Worm (Caenorhabditis elegans) whole organism, young adult: Measurements from ENCODE around the gene mex-1.

Experiments used
- B0019.2 ChIP-seq: fragments of 200-800 bp; sonication (Bioruptor generic); conservative IDR thresholded peaks from 2 replicates; pipeline ENCODE4 v1.3.6; 2022; ENCODE audit warnings: missing genetic modification reagents, missing genetic modification characterization, missing compliant biosample characterization
- C06A6.2 ChIP-seq: fragments of 200-800 bp; sonication (Bioruptor generic); conservative IDR thresholded peaks from 2 replicates; pipeline ENCODE4 v1.3.6; 2022; ENCODE audit warnings: missing genetic modification characterization, missing compliant biosample characterization
- F10E7.11 ChIP-seq: sonication (generic microtip); optimal IDR thresholded peaks from 2 replicates; lab custom pipeline; 2017; ENCODE audit warnings: mild to moderate bottlenecking, missing genetic modification characterization, moderate library complexity, missing compliant biosample characterization
- F33H1.4 ChIP-seq: fragments of 200-800 bp; sonication (Bioruptor generic); IDR thresholded peaks from 2 replicates; pipeline ENCODE4 v1.3.6; 2022; ENCODE audit warnings: missing genetic modification reagents, missing genetic modification characterization, missing compliant biosample characterization
- F37B4.10 ChIP-seq: fragments of 200-800 bp; sonication (Bioruptor generic); IDR thresholded peaks from 2 replicates; pipeline ENCODE4 v1.3.6; 2022; ENCODE audit warnings: missing genetic modification characterization, missing compliant biosample characterization
- Y56A3A.18 ChIP-seq: fragments of 200-800 bp; sonication (Bioruptor generic); IDR thresholded peaks from 2 replicates; pipeline ENCODE4 v1.3.6; 2022; ENCODE audit warnings: missing genetic modification reagents, missing genetic modification characterization, missing compliant biosample characterization
- Y95B8A.8 ChIP-seq: fragments of 200-800 bp; sonication (Bioruptor generic); IDR thresholded peaks from 2 replicates; pipeline ENCODE4 v1.3.6; 2022; ENCODE audit warnings: missing genetic modification reagents, missing genetic modification characterization, missing compliant biosample characterization
- ZK185.1 ChIP-seq: sonication (generic microtip); optimal IDR thresholded peaks from 2 replicates; lab custom pipeline; 2016; ENCODE audit warnings: mild to moderate bottlenecking, missing genetic modification characterization, missing compliant biosample characterization; ENCODE audit not compliant: poor library complexity, severe bottlenecking
- ama-1 ChIP-seq, 3 experiments: fragments of 150-350 bp in 1 of 3; sonication (generic microtip) in 2 of 3; optimal IDR thresholded peaks; 2 replicates each; lab custom pipeline; 2014 to 2018; ENCODE audit warnings: missing biosample characterization in 2 of 3, missing genetic modification characterization in 2 of 3, missing genetic modification reagents in 2 of 3
- aptf-2 ChIP-seq: fragments of 200-800 bp; sonication (Bioruptor generic); conservative IDR thresholded peaks from 2 replicates; pipeline ENCODE4 v1.3.6; 2022; ENCODE audit warnings: missing genetic modification reagents, missing genetic modification characterization, missing compliant biosample characterization
- attf-5 ChIP-seq: fragments of 200-800 bp; sonication (Bioruptor generic); optimal IDR thresholded peaks from 2 replicates; lab custom pipeline; 2018; ENCODE audit warnings: mild to moderate bottlenecking, missing genetic modification characterization, missing compliant biosample characterization
- bed-2 ChIP-seq: fragments of 200-800 bp; sonication (Bioruptor generic); IDR thresholded peaks from 2 replicates; pipeline ENCODE4 v1.3.6; 2022; ENCODE audit warnings: missing genetic modification reagents, missing genetic modification characterization, missing compliant biosample characterization
- ceh-27 ChIP-seq: fragments of 200-800 bp; sonication (Bioruptor generic); optimal IDR thresholded peaks from 2 replicates; lab custom pipeline; 2018; ENCODE audit warnings: mild to moderate bottlenecking, missing genetic modification characterization, moderate library complexity, missing compliant biosample characterization
- ceh-79 ChIP-seq: sonication (generic microtip); optimal IDR thresholded peaks from 2 replicates; lab custom pipeline; 2017; ENCODE audit warnings: mild to moderate bottlenecking, missing genetic modification characterization, missing compliant biosample characterization
- dpff-1 ChIP-seq: sonication (generic microtip); optimal IDR thresholded peaks from 2 replicates; lab custom pipeline; 2017; ENCODE audit warnings: mild to moderate bottlenecking, missing genetic modification characterization, missing compliant biosample characterization
- egl-44 ChIP-seq: fragments of 200-800 bp; sonication (Bioruptor generic); IDR thresholded peaks from 2 replicates; pipeline ENCODE4 v1.3.6; 2022; ENCODE audit warnings: missing genetic modification reagents, missing genetic modification characterization, missing compliant biosample characterization
- fkh-3 ChIP-seq: sonication (generic microtip); optimal IDR thresholded peaks from 2 replicates; lab custom pipeline; 2016; ENCODE audit warnings: mild to moderate bottlenecking, missing genetic modification characterization, missing compliant biosample characterization
- gei-17 ChIP-seq: fragments of 200-800 bp; sonication (Bioruptor generic); optimal IDR thresholded peaks from 2 replicates; lab custom pipeline; 2018; ENCODE audit warnings: mild to moderate bottlenecking, missing genetic modification characterization, missing compliant biosample characterization
- him-1 ChIP-seq: sonication (generic microtip); optimal IDR thresholded peaks from 2 replicates; lab custom pipeline; 2016; ENCODE audit warnings: missing genotype, missing genetic modification reagents, missing genetic modification characterization, missing compliant biosample characterization
- hmg-1.2 ChIP-seq: fragments of 200-800 bp; sonication (Bioruptor generic); IDR thresholded peaks from 2 replicates; pipeline ENCODE4 v1.3.6; 2022; ENCODE audit warnings: missing genetic modification reagents, missing genetic modification characterization, missing compliant biosample characterization
- hrde-1 ChIP-seq: sonication (generic microtip); optimal IDR thresholded peaks from 2 replicates; lab custom pipeline; 2016; ENCODE audit warnings: missing genetic modification characterization, mild to moderate bottlenecking, missing compliant biosample characterization, moderate library complexity, missing genotype, missing genetic modification reagents, borderline replicate concordance
- let-526 ChIP-seq: fragments of 200-800 bp; sonication (Bioruptor generic); IDR thresholded peaks from 2 replicates; pipeline ENCODE4 v1.3.6; 2022; ENCODE audit warnings: missing genetic modification reagents, missing genetic modification characterization, missing compliant biosample characterization
- lin-35 ChIP-seq, 3 experiments: fragments of 150-350 bp in 2 of 3; sonication (generic microtip) in 1 of 3; optimal IDR thresholded peaks; 2 replicates each; lab custom pipeline; 2014 to 2018; ENCODE audit warnings: missing biosample characterization in 3 of 3, missing genetic modification characterization in 3 of 3, missing genetic modification reagents in 3 of 3
- lin-40 ChIP-seq: sonication (generic microtip); optimal IDR thresholded peaks from 2 replicates; lab custom pipeline; 2016; ENCODE audit warnings: missing genetic modification characterization, mild to moderate bottlenecking, missing compliant biosample characterization, missing genotype, missing genetic modification reagents
- madf-6 ChIP-seq: fragments of 200-800 bp; sonication (Bioruptor generic); IDR thresholded peaks from 2 replicates; pipeline ENCODE4 v1.3.6; 2022; ENCODE audit warnings: missing genetic modification reagents, missing genetic modification characterization, missing compliant biosample characterization
- madf-8 ChIP-seq: fragments of 200-800 bp; sonication (Bioruptor generic); conservative IDR thresholded peaks from 2 replicates; pipeline ENCODE4 v1.3.6; 2022; ENCODE audit warnings: missing genetic modification reagents, missing genetic modification characterization, missing compliant biosample characterization
- nfya-1 ChIP-seq: sonication (generic microtip); optimal IDR thresholded peaks from 2 replicates; lab custom pipeline; 2017; ENCODE audit warnings: antibody characterized with exemption, missing compliant biosample characterization, missing genetic modification characterization, borderline replicate concordance; ENCODE audit not compliant: insufficient read depth
- nhr-179 ChIP-seq: sonication (generic microtip); optimal IDR thresholded peaks from 2 replicates; lab custom pipeline; 2016; ENCODE audit warnings: mild to moderate bottlenecking, missing genetic modification characterization, missing compliant biosample characterization
- nhr-90 ChIP-seq: sonication (generic microtip); optimal IDR thresholded peaks from 2 replicates; lab custom pipeline; 2016; ENCODE audit warnings: missing genotype, mild to moderate bottlenecking, missing genetic modification characterization, missing compliant biosample characterization
- pbrm-1 ChIP-seq: fragments of 200-800 bp; sonication (Bioruptor generic); IDR thresholded peaks from 2 replicates; pipeline ENCODE4 v1.3.6; 2022; ENCODE audit warnings: missing genetic modification reagents, missing genetic modification characterization, missing compliant biosample characterization
- snpc-3.4 ChIP-seq: sonication (generic microtip); optimal IDR thresholded peaks from 2 replicates; lab custom pipeline; 2017; ENCODE audit warnings: missing genetic modification characterization, mild to moderate bottlenecking, missing compliant biosample characterization, antibody characterized with exemption, moderate library complexity, missing genotype, missing genetic modification reagents
- snpc-4 ChIP-seq, 5 experiments: fragments of 150-350 bp in 1 of 5; sonication (generic microtip) in 4 of 5; optimal IDR thresholded peaks; 2 replicates each; lab custom pipeline; 2014 to 2018; ENCODE audit warnings: missing genetic modification characterization in 5 of 5, missing biosample characterization in 3 of 5, antibody characterized with exemption in 2 of 5, mild to moderate bottlenecking in 2 of 5, missing compliant biosample characterization in 2 of 5, missing genotype in 2 of 5, moderate library complexity in 2 of 5, missing genetic modification reagents in 1 of 5
- tbp1 ChIP-seq: fragments of 200-800 bp; sonication (Bioruptor generic); optimal IDR thresholded peaks from 2 replicates; lab custom pipeline; 2018; ENCODE audit warnings: mild to moderate bottlenecking, missing genetic modification characterization, missing compliant biosample characterization
- ztf-25 ChIP-seq: fragments of 200-800 bp; sonication (Bioruptor generic); IDR thresholded peaks from 2 replicates; pipeline ENCODE4 v1.3.6; 2022; ENCODE audit warnings: missing genetic modification reagents, missing genetic modification characterization, missing compliant biosample characterization
- ztf-26 ChIP-seq: sonication (generic microtip); optimal IDR thresholded peaks from 2 replicates; lab custom pipeline; 2017; ENCODE audit warnings: missing genetic modification characterization, missing compliant biosample characterization

The mex-1 gene

ce11 chrII:11958793-11959574, 9.5 kb upstream of the mex-1 start (continued):
- TF ChIP-seq snpc-4 (GFP tag; optimal IDR thresholded peaks at IDR 0.05; lab: Kevin White, UChicago) (no peak), snpc-4 (tag; optimal IDR thresholded peaks at IDR 0.05; lab: Kevin White, UChicago) (peak in 3 of 4 experiments; percentile 12 to 43 (median 42)), madf-8 (GFP tag; lab: Robert Waterston, UW) (no peak), ceh-79 (tag; lab: Kevin White, UChicago) (no peak), let-526 (GFP tag; lab: Robert Waterston, UW) (no peak), tbp1 (peak; percentile 89), hmg-1.2 (GFP tag; lab: Robert Waterston, UW) (peak; percentile 63), lin-35 (GFP tag; optimal IDR thresholded peaks at IDR 0.05; lab: Kevin White, UChicago) (peak in 1 of 3 experiments; percentile 5), him-1 (peak; percentile 53), ama-1 (optimal IDR thresholded peaks at IDR 0.05; lab: Kevin White, UChicago) (no peak), ama-1 (GFP tag; optimal IDR thresholded peaks at IDR 0.05; lab: Kevin White, UChicago) (peak in 1 of 2 experiments; percentile 37), egl-44 (GFP tag; lab: Robert Waterston, UW) (no peak), bed-2 (GFP tag; lab: Robert Waterston, UW) (no peak), Y56A3A.18 (GFP tag; lab: Robert Waterston, UW) (no peak), F10E7.11 (tag; lab: Kevin White, UChicago) (no peak), dpff-1 (no peak), ZK185.1 (tag; lab: Kevin White, UChicago) (no peak), ztf-26 (peak; percentile 17), F37B4.10 (GFP tag; lab: Robert Waterston, UW) (no peak), attf-5 (GFP tag; lab: Kevin White, UChicago) (peak; percentile 18), pbrm-1 (GFP tag; lab: Robert Waterston, UW) (peak; percentile 42; the same call in 1 of the 2 replicates), ztf-25 (GFP tag; lab: Robert Waterston, UW) (0 out of 2 replicates have a peak, but pooled peaks have one; percentile 24), Y95B8A.8 (GFP tag; lab: Robert Waterston, UW) (no peak), C06A6.2 (GFP tag; lab: Robert Waterston, UW) (no peak), madf-6 (GFP tag; lab: Robert Waterston, UW) (no peak), fkh-3 (no peak), gei-17 (GFP tag; lab: Kevin White, UChicago) (no peak), nhr-179 (tag; lab: Kevin White, UChicago) (no peak), aptf-2 (no peak), snpc-3.4 (tag; lab: Kevin White, UChicago) (no peak), B0019.2 (GFP tag; lab: Robert Waterston, UW) (0 out of 2 replicates have a peak, but pooled peaks have one; percentile 30), nfya-1 (tag; lab: Kevin White, UChicago) (no peak), ceh-27 (GFP tag; lab: Kevin White, UChicago) (peak; percentile 56), hrde-1 (tag; lab: Kevin White, UChicago) (no peak), nhr-90 (tag; lab: Kevin White, UChicago) (peak; percentile 14), lin-40 (peak; percentile 48), F33H1.4 (GFP tag; lab: Robert Waterston, UW) (peak; percentile 30; the same call in 1 of the 2 replicates)
